Worm (Caenorhabditis elegans): ENCODE measurements around the gene fbxc-24.

Gene fbxc-24

DNA sequence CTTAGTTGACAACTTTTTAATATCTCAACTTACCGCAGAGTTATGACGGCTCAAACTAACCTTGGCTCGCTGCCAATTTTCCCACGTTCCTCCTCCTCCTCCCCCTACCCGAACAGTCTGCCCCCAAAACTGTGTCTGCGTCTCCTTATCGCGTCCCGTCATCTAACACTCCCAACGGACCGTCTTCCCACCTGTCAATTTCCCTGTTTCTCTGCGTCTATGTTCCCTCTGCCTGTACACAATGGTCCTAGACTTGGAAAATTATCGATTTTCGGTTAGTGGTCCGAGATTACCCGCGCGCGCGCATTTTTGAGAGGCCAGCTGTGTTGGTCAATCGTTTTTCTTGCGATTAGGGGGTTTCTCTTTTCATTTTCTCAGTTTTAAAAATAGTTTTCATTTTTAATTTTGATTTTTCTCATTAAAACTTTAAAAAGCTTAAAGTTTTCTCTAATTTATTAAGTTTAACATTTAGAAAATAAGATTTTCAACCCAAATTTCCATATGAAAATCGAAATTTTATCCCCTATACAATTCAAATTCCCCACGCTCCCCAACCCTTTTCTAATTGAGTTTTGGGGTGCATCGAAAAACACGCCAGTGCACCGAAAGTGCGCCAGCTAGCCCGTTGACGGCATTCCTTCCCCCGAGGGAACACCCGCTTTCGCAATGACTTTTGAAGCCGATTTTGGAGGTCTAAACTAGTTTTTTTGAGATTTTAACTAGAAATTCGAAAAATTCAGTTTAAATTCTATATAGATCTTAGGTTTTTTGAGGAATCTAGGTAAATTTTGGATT, 36.3 kb downstream of the fbxc-24 start, which contains the start of gene alg-2 (continued):
- TF ChIP-seq blmp-1 (tag; optimal IDR thresholded peaks at IDR 0.05) = no peak
- peak in 2 of 3 experiments; percentile 6 to 71 for TF ChIP-seq ceh-82 (tag; optimal IDR thresholded peaks at IDR 0.05)
- no peak for TF ChIP-seq unc-130 (tag; optimal IDR thresholded peaks at IDR 0.05)
- no peak for TF ChIP-seq nhr-28 (tag; optimal IDR thresholded peaks at IDR 0.05)
- TF ChIP-seq tlp-1 (tag; optimal IDR thresholded peaks at IDR 0.05) = no peak
- no peak for TF ChIP-seq nhr-77 (tag; optimal IDR thresholded peaks at IDR 0.05)
- TF ChIP-seq lin-35 (GFP tag; optimal IDR thresholded peaks at IDR 0.05) = peak; percentile 62 to 68
- TF ChIP-seq unc-30 (tag; optimal IDR thresholded peaks at IDR 0.05) = no peak
- TF ChIP-seq snpc-4 (tag; optimal IDR thresholded peaks at IDR 0.05) = peak; percentile 40
- peak; percentile 53 for TF ChIP-seq nhr-71 (tag; optimal IDR thresholded peaks at IDR 0.05)
- peak; percentile 60 for TF ChIP-seq rnt-1 (tag; optimal IDR thresholded peaks at IDR 0.05)
- no peak for TF ChIP-seq ztf-4 (tag; optimal IDR thresholded peaks at IDR 0.05)
- TF ChIP-seq elt-2 (tag; optimal IDR thresholded peaks at IDR 0.05) = no peak

DNA sequence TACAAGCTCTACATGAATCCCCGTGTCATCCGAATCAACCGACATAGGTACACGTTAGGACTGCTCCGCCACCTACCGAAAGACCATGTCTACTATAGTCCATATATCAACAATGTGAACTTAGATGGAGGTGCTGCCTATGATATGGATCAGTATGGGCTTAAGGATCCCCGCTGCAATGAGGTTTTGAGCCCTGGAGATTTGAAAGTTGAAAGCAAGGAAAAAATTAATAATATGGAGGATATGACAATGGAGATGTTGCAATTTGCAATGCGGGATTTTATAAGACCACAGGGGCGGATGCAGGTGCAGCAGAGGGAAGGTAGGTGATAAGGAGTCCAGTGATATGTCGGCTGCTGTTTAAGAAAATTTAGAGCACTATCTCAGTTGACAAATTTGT, 40.1 kb downstream of the fbxc-24 start:
- no peak for TF ChIP-seq vab-15 (tag; optimal IDR thresholded peaks at IDR 0.05)
- no peak for TF ChIP-seq efl-1 (optimal IDR thresholded peaks at IDR 0.05)
- peak in 1 of 2 experiments; percentile 3 for TF ChIP-seq efl-1 (GFP tag; optimal IDR thresholded peaks at IDR 0.05 in 1 of 2)

DNA sequence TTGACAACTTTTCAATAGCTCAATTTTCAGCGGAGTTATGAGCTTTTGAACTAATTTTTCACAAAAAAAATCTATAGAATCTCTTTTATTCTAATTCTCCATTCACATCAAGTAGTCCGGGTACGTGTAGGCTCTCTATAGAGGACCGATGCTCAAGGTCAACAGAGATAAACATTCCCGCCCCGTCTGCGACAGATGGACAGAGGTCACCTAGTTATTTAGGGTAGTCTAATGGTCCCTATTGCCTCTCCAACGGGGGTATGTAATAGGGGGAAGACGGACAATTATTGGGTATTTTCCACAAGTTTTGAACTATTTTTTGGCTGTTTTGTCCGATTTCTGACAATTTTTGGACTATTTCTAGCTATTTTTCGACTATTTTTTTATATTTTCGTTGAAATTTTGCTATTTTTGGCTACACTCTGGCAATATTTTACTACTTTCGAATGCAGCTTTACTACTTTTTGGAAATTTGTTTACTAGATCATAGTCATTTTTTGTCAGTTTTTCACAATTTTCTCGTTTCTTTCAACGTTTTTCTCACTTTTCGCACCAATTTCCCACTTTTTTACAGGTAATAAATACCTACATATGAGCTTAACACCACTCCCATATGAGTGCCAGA, 41.1 kb downstream of the fbxc-24 start, which contains the start of gene fbxc-51:
TSS of gene fbxc-51 (plus strand) at position 575 of the 625 bp plus-strand sequence.
- no peak for TF ChIP-seq mdl-1 (tag; optimal IDR thresholded peaks at IDR 0.05)
- no peak for TF ChIP-seq nhr-90 (tag; optimal IDR thresholded peaks at IDR 0.05; ENCODE audit: poor library complexity)
- TF ChIP-seq fkh-4 (tag; optimal IDR thresholded peaks at IDR 0.05; ENCODE audit: borderline replicate concordance) = no peak
- no peak for TF ChIP-seq F16B12.6 (tag; optimal IDR thresholded peaks at IDR 0.05)
- no peak for TF ChIP-seq fkh-8 (tag; optimal IDR thresholded peaks at IDR 0.05)
- TF ChIP-seq nhr-47 (tag; optimal IDR thresholded peaks at IDR 0.05) = no peak
- no peak for TF ChIP-seq egl-13 (tag; optimal IDR thresholded peaks at IDR 0.05)
- TF ChIP-seq dpl-1 (GFP tag; optimal IDR thresholded peaks at IDR 0.05) = no peak
- TF ChIP-seq nhr-85 (tag) = no peak
- no peak for TF ChIP-seq lin-39 (tag; optimal IDR thresholded peaks at IDR 0.05)

DNA sequence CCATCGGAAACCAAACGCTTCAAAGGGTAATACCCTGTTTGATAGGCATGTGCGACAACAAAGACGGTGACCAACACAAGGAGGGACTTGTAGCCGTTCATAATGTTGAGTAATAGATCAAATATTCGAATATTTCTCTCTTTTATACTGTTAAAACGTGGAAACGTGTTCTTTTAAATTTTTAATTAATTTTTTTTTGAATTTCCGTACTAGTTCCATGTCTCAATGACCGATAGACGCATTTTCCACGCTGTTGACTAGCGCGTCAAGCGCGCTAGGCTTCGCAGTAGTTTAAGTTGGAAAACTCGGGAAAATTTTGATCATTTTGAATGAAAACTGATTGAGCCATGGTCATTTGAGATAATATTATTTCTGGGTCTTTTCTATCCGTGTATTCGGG, 42.7 kb downstream of the fbxc-24 start, which contains the start of gene Y46B2A.3:
TSS of gene Y46B2A.3 (minus strand) at position 101 of the 400 bp plus-strand sequence.
- TF ChIP-seq unc-98 (GFP tag; IDR thresholded peaks at IDR 0.05) (no peak), zip-4 (GFP tag; optimal IDR thresholded peaks at IDR 0.05) (no peak), egl-27 (tag; optimal IDR thresholded peaks at IDR 0.05) (no peak), hlh-4 (tag; optimal IDR thresholded peaks at IDR 0.05) (no peak), aha-1 (tag; optimal IDR thresholded peaks at IDR 0.05) (no peak), fkh-8 (tag; optimal IDR thresholded peaks at IDR 0.05) (no peak), sptf-1 (tag; optimal IDR thresholded peaks at IDR 0.05) (no peak), nhr-47 (tag; optimal IDR thresholded peaks at IDR 0.05) (no peak), ztf-4 (tag; optimal IDR thresholded peaks at IDR 0.05) (no peak), ceh-63 (GFP tag; optimal IDR thresholded peaks at IDR 0.05) (no peak), unc-30 (tag; optimal IDR thresholded peaks at IDR 0.05) (no peak), ces-1 (GFP tag; optimal IDR thresholded peaks at IDR 0.05) (no peak), lin-15B (tag; optimal IDR thresholded peaks at IDR 0.05) (no peak), xbp-1 (tag; optimal IDR thresholded peaks at IDR 0.05) (no peak), ceh-8 (GFP tag; optimal IDR thresholded peaks at IDR 0.05) (no peak), dsc-1 (tag; optimal IDR thresholded peaks at IDR 0.05) (no peak)
